Fruit fly (Drosophila melanogaster) whole organism, embryonic: ENCODE results near the gene Ppm1.
A peak's percentile ranks its signal among the peaks of the same experiment; 100 is the strongest.

Experiments
- Atf6 ChIP-seq: fragments of 200-800 bp; sonication (Bioruptor generic); IDR thresholded peaks from 2 replicates; pipeline ENCODE4 v1.3.6; 2022; ENCODE audit warnings: missing biosample characterization, missing genetic modification characterization
- CG10979 ChIP-seq: fragments of 200-800 bp; sonication (Bioruptor generic); optimal IDR thresholded peaks from 2 replicates; lab custom pipeline; 2018; ENCODE audit warnings: missing biosample characterization, mild to moderate bottlenecking, missing genetic modification characterization, moderate library complexity
- CG13424 ChIP-seq: fragments of 200-800 bp; sonication (Bioruptor generic); optimal IDR thresholded peaks from 2 replicates; lab custom pipeline; 2019; ENCODE audit warnings: missing biosample characterization, mild to moderate bottlenecking, missing genetic modification characterization, moderate library complexity
- CG15011 ChIP-seq: fragments of 200-800 bp; sonication (Bioruptor generic); optimal IDR thresholded peaks from 3 replicates; lab custom pipeline; 2018; ENCODE audit warnings: missing biosample characterization, mild to moderate bottlenecking, missing genetic modification characterization
- CG15479 ChIP-seq: fragments of 200-800 bp; sonication (Bioruptor generic); optimal IDR thresholded peaks from 3 replicates; lab custom pipeline; 2019; ENCODE audit warnings: missing biosample characterization, mild to moderate bottlenecking, missing genetic modification characterization, moderate library complexity
- CG16813 ChIP-seq: fragments of 200-800 bp; sonication (Bioruptor generic); IDR thresholded peaks from 3 replicates; pipeline ENCODE4 v1.3.6; 2022; ENCODE audit warnings: missing biosample characterization, missing genetic modification characterization; ENCODE audit not compliant: partially characterized antibody
- CG16815 ChIP-seq: fragments of 200-800 bp; sonication (Bioruptor generic); optimal IDR thresholded peaks from 3 replicates; lab custom pipeline; 2017; ENCODE audit warnings: missing biosample characterization, mild to moderate bottlenecking, missing genetic modification characterization
- CG17361 ChIP-seq: fragments of 200-800 bp; sonication (Bioruptor generic); IDR thresholded peaks from 3 replicates; pipeline ENCODE4 v1.3.6; 2022; ENCODE audit warnings: missing biosample characterization, missing genetic modification characterization
- CG2202 ChIP-seq: fragments of 200-800 bp; sonication (Bioruptor generic); optimal IDR thresholded peaks from 2 replicates; lab custom pipeline; 2018; ENCODE audit warnings: missing biosample characterization, mild to moderate bottlenecking, missing genetic modification characterization
- CG34224 ChIP-seq: fragments of 200-800 bp; sonication (Bioruptor generic); IDR thresholded peaks from 3 replicates; pipeline ENCODE4 v1.3.6; 2022; ENCODE audit warnings: missing biosample characterization, missing genetic modification characterization; ENCODE audit not compliant: partially characterized antibody
- CG34376 ChIP-seq: fragments of 200-800 bp; sonication (Bioruptor generic); optimal IDR thresholded peaks from 2 replicates; lab custom pipeline; 2018; ENCODE audit warnings: missing biosample characterization, mild to moderate bottlenecking, missing genetic modification characterization
- CG34422 ChIP-seq: fragments of 200-800 bp; sonication (Bioruptor generic); IDR thresholded peaks from 3 replicates; pipeline ENCODE4 v1.3.6; 2022; ENCODE audit warnings: missing biosample characterization, missing genetic modification characterization
- CG3847 ChIP-seq: fragments of 200-800 bp; sonication (Bioruptor generic); IDR thresholded peaks from 2 replicates; pipeline ENCODE4 v1.3.6; 2022; ENCODE audit warnings: missing biosample characterization, missing genetic modification characterization
- CG43689 ChIP-seq: fragments of 200-800 bp; sonication (Bioruptor generic); IDR thresholded peaks from 2 replicates; pipeline ENCODE4 v1.3.6; 2022; ENCODE audit warnings: missing biosample characterization, missing genetic modification characterization
- CG6791 ChIP-seq: fragments of 200-800 bp; sonication (Bioruptor generic); IDR thresholded peaks from 3 replicates; pipeline ENCODE4 v1.3.6; 2022; ENCODE audit warnings: missing biosample characterization, missing genetic modification characterization; ENCODE audit not compliant: partially characterized antibody
- CG7839 ChIP-seq: fragments of 200-800 bp; sonication (Bioruptor generic); optimal IDR thresholded peaks from 3 replicates; lab custom pipeline; 2018; ENCODE audit warnings: missing biosample characterization, mild to moderate bottlenecking, missing genetic modification characterization, moderate library complexity
- Dfd ChIP-seq, 2 experiments: fragments of >200 bp; optimal IDR thresholded peaks; 2 replicates each; lab custom pipeline; 2017; ENCODE audit warnings: missing biosample characterization in 2 of 2, missing genetic modification characterization in 2 of 2
- Elba2 ChIP-seq: fragments of 200-800 bp; sonication (Bioruptor generic); optimal IDR thresholded peaks from 3 replicates; lab custom pipeline; 2016; ENCODE audit warnings: missing biosample characterization, missing genetic modification characterization
- Gug ChIP-seq: fragments of 200-800 bp; sonication (Bioruptor generic); IDR thresholded peaks from 4 replicates; pipeline ENCODE4 v1.3.6; 2022; ENCODE audit warnings: missing biosample characterization, missing genetic modification characterization
- HLH3B ChIP-seq: fragments of 200-800 bp; sonication (Bioruptor generic); IDR thresholded peaks from 2 replicates; pipeline ENCODE4 v1.3.6; 2022; ENCODE audit warnings: missing biosample characterization, missing genetic modification characterization
- PHDP ChIP-seq: fragments of 200-800 bp; sonication (Bioruptor generic); optimal IDR thresholded peaks from 3 replicates; lab custom pipeline; 2018; ENCODE audit warnings: missing biosample characterization, mild to moderate bottlenecking, missing genetic modification characterization, moderate library complexity
- Pdp1 ChIP-seq, 2 experiments: fragments of 200-800 bp; sonication (Bioruptor generic); optimal IDR thresholded peaks; 3 replicates each; lab custom pipeline; 2016; ENCODE audit warnings: missing biosample characterization in 2 of 2, missing genetic modification characterization in 2 of 2, mild to moderate bottlenecking in 1 of 2, moderate library complexity in 1 of 2
- Ravus ChIP-seq: fragments of 200-800 bp; sonication (Bioruptor generic); IDR thresholded peaks from 2 replicates; pipeline ENCODE4 v1.3.6; 2022; ENCODE audit warnings: missing biosample characterization, missing genetic modification characterization
- Rfx ChIP-seq: fragments of 200-800 bp; sonication (Bioruptor generic); IDR thresholded peaks from 2 replicates; pipeline ENCODE4 v1.3.6; 2022; ENCODE audit warnings: missing biosample characterization, missing genetic modification characterization
- Sry-δ ChIP-seq: fragments of 200-800 bp; sonication (Bioruptor generic); optimal IDR thresholded peaks from 2 replicates; lab custom pipeline; 2016; ENCODE audit warnings: missing biosample characterization, missing genetic modification characterization
- Tbp ChIP-seq: fragments of >200 bp; optimal IDR thresholded peaks from 2 replicates; lab custom pipeline; 2018; ENCODE audit warnings: missing biosample characterization, missing genetic modification characterization
- ab ChIP-seq: fragments of 200-800 bp; sonication (Bioruptor generic); optimal IDR thresholded peaks from 2 replicates; lab custom pipeline; 2016; ENCODE audit warnings: missing biosample characterization, missing genetic modification characterization
- ase ChIP-seq: fragments of 200-800 bp; sonication (Bioruptor generic); IDR thresholded peaks from 3 replicates; pipeline ENCODE4 v1.3.6; 2022; ENCODE audit warnings: missing biosample characterization, missing genetic modification characterization
- bowl ChIP-seq: fragments of 200-800 bp; sonication (Bioruptor generic); IDR thresholded peaks from 2 replicates; pipeline ENCODE4 v1.3.6; 2022; ENCODE audit warnings: missing biosample characterization, missing genetic modification characterization
- bsh ChIP-seq, 2 experiments: fragments of 200-800 bp; sonication (Bioruptor generic); optimal IDR thresholded peaks; 2 replicates each; lab custom pipeline; 2017 to 2018; ENCODE audit warnings: mild to moderate bottlenecking in 2 of 2, missing biosample characterization in 2 of 2, missing genetic modification characterization in 2 of 2, moderate library complexity in 1 of 2
- caup ChIP-seq: fragments of 200-800 bp; sonication (Bioruptor generic); optimal IDR thresholded peaks from 3 replicates; lab custom pipeline; 2017; ENCODE audit warnings: missing biosample characterization, mild to moderate bottlenecking, missing genetic modification characterization, moderate library complexity; ENCODE audit not compliant: severe bottlenecking
- chinmo ChIP-seq: fragments of 200-800 bp; sonication (Bioruptor generic); IDR thresholded peaks from 4 replicates; pipeline ENCODE4 v1.3.6; 2022; ENCODE audit warnings: missing biosample characterization, missing genetic modification characterization; ENCODE audit not compliant: partially characterized antibody
- ci ChIP-seq: fragments of 200-800 bp; sonication (Bioruptor generic); IDR thresholded peaks from 3 replicates; pipeline ENCODE4 v1.3.6; 2022; ENCODE audit warnings: missing biosample characterization, missing genetic modification characterization
- corto ChIP-seq: fragments of 200-800 bp; sonication (Bioruptor generic); optimal IDR thresholded peaks from 2 replicates; lab custom pipeline; 2016; ENCODE audit warnings: missing biosample characterization, mild to moderate bottlenecking, missing genetic modification characterization, moderate library complexity
- dmrt11E ChIP-seq: fragments of 200-800 bp; sonication (Bioruptor generic); optimal IDR thresholded peaks from 3 replicates; lab custom pipeline; 2018; ENCODE audit warnings: missing biosample characterization, mild to moderate bottlenecking, missing genetic modification characterization, moderate library complexity
- gce ChIP-seq: fragments of 200-800 bp; sonication (Bioruptor generic); IDR thresholded peaks from 3 replicates; pipeline ENCODE4 v1.3.6; 2022; ENCODE audit warnings: missing biosample characterization, missing genetic modification characterization
- jigr1 ChIP-seq: fragments of 200-800 bp; sonication (Bioruptor generic); IDR thresholded peaks from 3 replicates; pipeline ENCODE4 v1.3.6; 2022; ENCODE audit warnings: missing biosample characterization, missing genetic modification characterization
- luna ChIP-seq: fragments of 200-800 bp; sonication (Bioruptor generic); optimal IDR thresholded peaks from 2 replicates; lab custom pipeline; 2016; ENCODE audit warnings: missing biosample characterization, missing genetic modification characterization
- maf-S ChIP-seq: fragments of 200-800 bp; sonication (Bioruptor generic); optimal IDR thresholded peaks from 2 replicates; lab custom pipeline; 2016; ENCODE audit warnings: missing biosample characterization, missing genetic modification characterization
- mld ChIP-seq: fragments of 200-800 bp; sonication (Bioruptor generic); IDR thresholded peaks from 3 replicates; pipeline ENCODE4 v1.3.6; 2022; ENCODE audit warnings: missing biosample characterization, missing genetic modification characterization; ENCODE audit not compliant: partially characterized antibody
- onecut ChIP-seq: fragments of 200-800 bp; sonication (Bioruptor generic); IDR thresholded peaks from 2 replicates; pipeline ENCODE4 v1.3.6; 2022; ENCODE audit warnings: missing biosample characterization, missing genetic modification characterization
- phol ChIP-seq: fragments of 200-800 bp; sonication (Bioruptor generic); optimal IDR thresholded peaks from 3 replicates; lab custom pipeline; 2018; ENCODE audit warnings: missing biosample characterization, mild to moderate bottlenecking, missing genetic modification characterization, moderate library complexity
- pzg ChIP-seq: fragments of 200-800 bp; sonication (Bioruptor generic); optimal IDR thresholded peaks from 3 replicates; lab custom pipeline; 2018; ENCODE audit warnings: missing biosample characterization, mild to moderate bottlenecking, missing genetic modification characterization, moderate library complexity
- row ChIP-seq: fragments of 200-800 bp; sonication (Bioruptor generic); IDR thresholded peaks from 3 replicates; pipeline ENCODE4 v1.3.6; 2022; ENCODE audit warnings: missing biosample characterization, missing genetic modification characterization
- sc ChIP-seq, 3 experiments: fragments of >200 bp in 2 of 3; fragments of 200-800 bp in 1 of 3; sonication (Bioruptor generic) in 1 of 3; optimal IDR thresholded peaks; 2 replicates in 2 of 3; 3 replicates in 1 of 3; lab custom pipeline; 2017; ENCODE audit warnings: mild to moderate bottlenecking in 1 of 3, missing biosample characterization in 1 of 3, missing genetic modification characterization in 1 of 3, missing genetic modification reagents in 1 of 3
- schlank ChIP-seq: fragments of 200-800 bp; sonication (Bioruptor generic); optimal IDR thresholded peaks from 2 replicates; lab custom pipeline; 2018; ENCODE audit warnings: missing biosample characterization, mild to moderate bottlenecking, missing genetic modification characterization
- scrt ChIP-seq: fragments of 200-800 bp; sonication (Bioruptor generic); optimal IDR thresholded peaks from 2 replicates; lab custom pipeline; 2018; ENCODE audit warnings: missing biosample characterization, mild to moderate bottlenecking, missing genetic modification characterization, moderate library complexity
- stwl ChIP-seq: fragments of 200-800 bp; sonication (Bioruptor generic); optimal IDR thresholded peaks from 3 replicates; lab custom pipeline; 2018; ENCODE audit warnings: missing biosample characterization, mild to moderate bottlenecking, missing genetic modification characterization, moderate library complexity
- tx ChIP-seq: fragments of 200-800 bp; sonication (Bioruptor generic); optimal IDR thresholded peaks from 2 replicates; lab custom pipeline; 2016; ENCODE audit warnings: missing biosample characterization, missing genetic modification characterization

Gene Ppm1

DNA sequence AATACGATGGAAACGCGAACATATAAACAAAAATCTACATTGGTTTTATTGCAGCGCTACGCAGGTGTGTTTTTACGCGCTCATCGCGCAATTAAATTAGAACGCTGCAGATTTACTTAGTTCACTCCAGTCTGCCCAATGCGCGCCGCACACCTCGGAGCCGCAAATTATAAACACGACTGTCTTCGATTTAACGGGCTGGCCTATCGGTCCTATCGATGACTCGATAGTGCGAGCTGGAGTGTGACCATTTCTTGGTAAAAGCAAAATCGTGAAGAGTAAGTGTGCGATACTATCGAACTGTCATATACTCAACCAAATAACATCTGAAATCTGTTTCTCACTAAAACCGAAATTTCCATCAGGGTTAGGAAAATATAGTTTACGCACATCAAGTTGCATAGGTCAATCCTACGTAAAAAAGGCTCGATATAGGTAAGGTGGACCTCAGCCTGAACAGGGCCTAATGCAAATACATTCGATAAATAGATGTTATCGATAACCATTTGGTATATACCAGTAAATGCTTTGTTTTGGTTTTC lies 40.6 kb upstream of the Ppm1 start, which contains the start of the genes klar and BORCS6 (continued):
- TF ChIP-seq Pdp1 (GFP tag; optimal IDR thresholded peaks at IDR 0.05; lab: Kevin White, UChicago) (peak; percentile 50 to 70), CG3847 (GFP tag; lab: Robert Waterston, UW) (peak; percentile 83), CG2202 (tag; lab: Kevin White, UChicago) (peak; percentile 39), dmrt11E (tag; lab: Kevin White, UChicago) (peak; percentile 42), onecut (GFP tag; lab: Robert Waterston, UW) (peak; percentile 54), CG34224 (GFP tag; lab: Robert Waterston, UW) (peak; percentile 97), HLH3B (GFP tag; lab: Robert Waterston, UW) (0 out of 2 replicates have a peak, but pooled peaks have one; percentile 20), ase (GFP tag; lab: Robert Waterston, UW) (no peak), sc (optimal IDR thresholded peaks at IDR 0.05; lab: Kevin White, UChicago) (no peak), sc (GFP tag; optimal IDR thresholded peaks at IDR 0.05; lab: Kevin White, UChicago) (no peak), caup (peak; percentile 16), CG34422 (GFP tag; lab: Robert Waterston, UW) (peak; percentile 63; the same call in 2 of the 3 replicates), CG13424 (tag; lab: Kevin White, UChicago) (peak; percentile 64), ab (GFP tag; lab: Kevin White, UChicago) (peak; percentile 36), Ravus (GFP tag; lab: Robert Waterston, UW) (no peak), ci (GFP tag; lab: Robert Waterston, UW) (peak; percentile 71; the same call in 2 of the 3 replicates), row (peak; percentile 96), CG16815 (GFP tag; lab: Kevin White, UChicago) (no peak), CG15011 (GFP tag; lab: Kevin White, UChicago) (no peak), stwl (tag; lab: Kevin White, UChicago) (peak; percentile 90), maf-S (GFP tag; lab: Kevin White, UChicago) (peak; percentile 68), mld (GFP tag; lab: Robert Waterston, UW) (peak; percentile 93), schlank (tag; lab: Kevin White, UChicago) (peak; percentile 34), CG34376 (peak; percentile 71), CG6791 (GFP tag; lab: Robert Waterston, UW) (peak; percentile 96), Atf6 (peak; percentile 59), Gug (no peak), bsh (GFP tag; optimal IDR thresholded peaks at IDR 0.05; lab: Kevin White, UChicago) (peak in 1 of 2 experiments; percentile 26), chinmo (GFP tag; lab: Robert Waterston, UW) (peak; percentile 95), CG43689 (no peak), jigr1 (GFP tag; lab: Robert Waterston, UW) (no peak), CG7839 (tag; lab: Kevin White, UChicago) (peak; percentile 55), tx (GFP tag; lab: Kevin White, UChicago) (peak; percentile 64), pzg (GFP tag; lab: Kevin White, UChicago) (peak; percentile 98), scrt (GFP tag; lab: Kevin White, UChicago) (peak; percentile 23), PHDP (peak; percentile 46), CG15479 (GFP tag; lab: Kevin White, UChicago) (peak; percentile 53), corto (GFP tag; lab: Kevin White, UChicago) (no peak), CG16813 (peak; percentile 98), Tbp (GFP tag; lab: Kevin White, UChicago) (no peak), Dfd (GFP tag; optimal IDR thresholded peaks at IDR 0.05; lab: Kevin White, UChicago) (no peak), Elba2 (GFP tag; lab: Kevin White, UChicago) (no peak), Rfx (GFP tag; lab: Robert Waterston, UW) (peak; percentile 51), CG10979 (tag; lab: Kevin White, UChicago) (peak; percentile 21), bowl (no peak), luna (GFP tag; lab: Kevin White, UChicago) (peak; percentile 58), gce (GFP tag; lab: Robert Waterston, UW) (no peak), phol (tag; lab: Kevin White, UChicago) (peak; percentile 75), CG17361 (peak; percentile 70), Sry-δ (GFP tag; lab: Kevin White, UChicago) (peak; percentile 91)
